Fruit fly (Drosophila melanogaster): ENCODE data around the gene CG2201.
A peak's percentile ranks its signal among the peaks of the same experiment; 100 is the strongest.

The CG2201 gene

DNA sequence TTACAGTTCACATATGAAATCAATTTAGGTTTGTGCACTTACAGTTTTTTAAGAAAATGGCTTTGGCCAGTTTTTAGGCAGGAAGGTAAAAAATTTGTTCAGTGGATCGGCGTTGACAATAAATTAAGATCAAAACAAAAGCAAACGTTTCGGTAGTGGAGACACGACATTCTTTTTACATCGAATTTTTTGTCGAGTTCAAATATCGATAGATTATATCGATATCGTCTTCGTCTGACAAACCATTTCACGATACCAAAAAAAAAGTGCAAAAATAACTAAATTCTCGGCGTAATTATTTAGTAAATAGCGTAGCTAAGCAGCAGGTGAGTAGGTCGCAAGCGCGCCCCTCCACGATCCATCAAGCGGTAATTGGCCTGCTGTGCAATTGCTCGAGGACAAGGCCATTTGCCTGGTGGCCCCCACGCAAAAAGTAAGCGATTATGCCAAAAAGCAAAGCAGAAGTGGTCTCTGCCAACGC is 34.7 kb upstream of the CG2201 start, which contains the start of gene Cul2 (continued):
- TF ChIP-seq Bdp1 (GFP tag; optimal IDR thresholded peaks at IDR 0.05) = no peak
- TF ChIP-seq CG17385 (GFP tag; optimal IDR thresholded peaks at IDR 0.05) = peak; percentile 0
- TF ChIP-seq sens (GFP tag) = peak; percentile 81
- peak; percentile 17 for TF ChIP-seq tin (GFP tag; optimal IDR thresholded peaks at IDR 0.05)
- no peak; the same call in 1 of the 2 replicates for TF ChIP-seq ara (GFP tag; IDR thresholded peaks at IDR 0.05)
- peak; percentile 42 for TF ChIP-seq CG17829 (tag; optimal IDR thresholded peaks at IDR 0.05)
- TF ChIP-seq Taf1 (GFP tag; IDR thresholded peaks at IDR 0.05) = no peak
- TF ChIP-seq usp (GFP tag; optimal IDR thresholded peaks at IDR 0.05) = no peak
- TF ChIP-seq kah (GFP tag; optimal IDR thresholded peaks at IDR 0.05) = no peak
- peak; percentile 80 for TF ChIP-seq Ets65A (GFP tag)
- TF ChIP-seq CG3163 (GFP tag; optimal IDR thresholded peaks at IDR 0.05) = peak; percentile 23
- TF ChIP-seq Xbp1 (GFP tag; optimal IDR thresholded peaks at IDR 0.05) = peak; percentile 61
- no peak for TF ChIP-seq toy (GFP tag; IDR thresholded peaks at IDR 0.05)
- TF ChIP-seq knrl (GFP tag; IDR thresholded peaks at IDR 0.05; ENCODE audit: partially characterized antibody) = peak; percentile 88; the same call in 2 of the 3 replicates
- peak; percentile 10 for TF ChIP-seq Dad (GFP tag; optimal IDR thresholded peaks at IDR 0.05)
- TF ChIP-seq rib (GFP tag; IDR thresholded peaks at IDR 0.05) = peak; percentile 64
- peak; percentile 35 for TF ChIP-seq Myb (GFP tag; optimal IDR thresholded peaks at IDR 0.05)
- TF ChIP-seq CG13624 (GFP tag; optimal IDR thresholded peaks at IDR 0.05) = peak; percentile 44
- peak; percentile 84 for TF ChIP-seq Scr (GFP tag; IDR thresholded peaks at IDR 0.05; ENCODE audit: partially characterized antibody)
- no peak for TF ChIP-seq eve (GFP tag; optimal IDR thresholded peaks at IDR 0.05)
- TF ChIP-seq ssp (GFP tag; IDR thresholded peaks at IDR 0.05) = peak; percentile 96
- peak; percentile 19 for TF ChIP-seq jumu (GFP tag; optimal IDR thresholded peaks at IDR 0.05)
- TF ChIP-seq sob (GFP tag; IDR thresholded peaks at IDR 0.05) = 0 out of 2 replicates have a peak, but pooled peaks have one; percentile 28
- TF ChIP-seq chif (GFP tag; optimal IDR thresholded peaks at IDR 0.05) = peak in 1 of 2 experiments; percentile 55
- no peak for TF ChIP-seq CG12219 (GFP tag; optimal IDR thresholded peaks at IDR 0.05)

DNA sequence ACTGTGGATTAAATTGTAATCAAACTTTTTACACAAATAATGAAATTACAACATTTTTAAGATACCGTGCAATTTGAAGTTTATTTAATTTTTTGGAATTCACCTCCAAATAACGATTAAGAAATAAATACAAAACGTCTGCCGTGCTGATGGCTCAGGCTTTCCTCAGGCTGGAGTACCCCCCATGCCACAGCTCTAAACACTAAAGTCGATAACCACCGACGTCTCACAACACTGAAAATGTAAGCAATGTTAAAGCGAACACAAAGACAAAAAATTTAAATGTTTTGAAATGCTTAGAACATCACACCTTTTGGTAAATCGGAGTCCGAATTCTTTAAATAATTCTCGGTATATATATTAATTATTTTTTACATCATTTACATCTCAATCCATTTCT is 33.5 kb upstream of the CG2201 start:
- TF ChIP-seq wor (GFP tag; IDR thresholded peaks at IDR 0.05) (peak; percentile 26; the same call in 1 of the 2 replicates), luna (GFP tag; optimal IDR thresholded peaks at IDR 0.05) (no peak), NfI (GFP tag; optimal IDR thresholded peaks at IDR 0.05) (peak; percentile 61), CG43689 (GFP tag; IDR thresholded peaks at IDR 0.05) (no peak), ttk (GFP tag; IDR thresholded peaks at IDR 0.05) (no peak), fd3F (GFP tag; optimal IDR thresholded peaks at IDR 0.05) (peak; percentile 23), MTF-1 (GFP tag; optimal IDR thresholded peaks at IDR 0.05; ENCODE audit: borderline replicate concordance) (no peak), nau (GFP tag; optimal IDR thresholded peaks at IDR 0.05) (no peak), CG17385 (GFP tag; optimal IDR thresholded peaks at IDR 0.05) (peak; percentile 20), CG18011 (GFP tag; optimal IDR thresholded peaks at IDR 0.05) (peak; percentile 48), CG6791 (GFP tag; IDR thresholded peaks at IDR 0.05; ENCODE audit: partially characterized antibody) (no peak), exex (tag; optimal IDR thresholded peaks at IDR 0.05) (no peak), row (GFP tag; IDR thresholded peaks at IDR 0.05) (peak; percentile 83), CrebB (tag; optimal IDR thresholded peaks at IDR 0.05) (no peak), HmgD (GFP tag; optimal IDR thresholded peaks at IDR 0.05) (peak; percentile 38), Bdp1 (GFP tag; optimal IDR thresholded peaks at IDR 0.05) (no peak), CG2202 (tag; optimal IDR thresholded peaks at IDR 0.05) (no peak), ato (GFP tag; IDR thresholded peaks at IDR 0.05; ENCODE audit: partially characterized antibody) (no peak), jumu (GFP tag; optimal IDR thresholded peaks at IDR 0.05) (peak; percentile 69), CHES-1-like (GFP tag; optimal IDR thresholded peaks at IDR 0.05) (peak; percentile 68), CG8290 (GFP tag; optimal IDR thresholded peaks at IDR 0.05) (peak; percentile 76), CG8290 (tag; optimal IDR thresholded peaks at IDR 0.05) (peak; percentile 75 to 76), CG12104 (GFP tag; optimal IDR thresholded peaks at IDR 0.05) (no peak), btn (GFP tag; optimal IDR thresholded peaks at IDR 0.05) (peak; percentile 14), Rfx (GFP tag; IDR thresholded peaks at IDR 0.05) (peak; percentile 87), HLH4C (GFP tag; IDR thresholded peaks at IDR 0.05; ENCODE audit: partially characterized antibody) (no peak), CG8359 (GFP tag; optimal IDR thresholded peaks at IDR 0.05; ENCODE audit: borderline replicate concordance) (peak; percentile 12), Myb (GFP tag; optimal IDR thresholded peaks at IDR 0.05) (peak; percentile 59), gsb (GFP tag; IDR thresholded peaks at IDR 0.05) (0 out of 2 replicates have a peak, but pooled peaks have one; percentile 10), gt (GFP tag; IDR thresholded peaks at IDR 0.05) (no peak)

All from whole organism, embryonic.